Worm (Caenorhabditis elegans): ENCODE results near the gene hlh-3.

DNA sequence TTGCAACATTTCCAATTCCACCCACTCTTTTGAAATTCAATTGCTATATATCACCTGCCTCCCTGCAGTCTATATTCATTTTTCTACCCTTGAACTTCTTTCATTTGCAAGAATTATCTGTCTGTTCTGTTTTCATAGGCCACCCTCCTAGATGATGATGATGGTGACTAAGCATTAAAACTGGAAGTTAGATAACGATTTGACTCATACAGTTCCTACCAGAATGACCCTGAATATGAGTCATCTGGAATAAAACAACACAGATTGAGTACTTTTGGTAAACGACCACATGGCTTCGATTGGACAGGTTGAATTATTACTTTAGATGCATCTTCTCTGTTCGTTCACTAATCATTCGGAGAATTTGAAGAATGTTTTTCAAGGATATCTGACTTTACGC, 37.9 kb downstream of the hlh-3 start:
- TF ChIP-seq hlh-30 (tag; optimal IDR thresholded peaks at IDR 0.05; ENCODE audit: insufficient read depth) (no peak), nhr-232 (tag; optimal IDR thresholded peaks at IDR 0.05) (no peak), ama-1 (optimal IDR thresholded peaks at IDR 0.05) (no peak), ahr-1 (tag; optimal IDR thresholded peaks at IDR 0.05) (no peak)
